Worm (Caenorhabditis elegans): Measurements from ENCODE around the gene famh-161.

Gene famh-161

ce11 chrV:20558270-20558669 lies 24.3 kb upstream of the famh-161 start, which contains the start of gene abf-4:
Gene abf-4, minus strand, starts transcription at chrV:20558370.
- TF ChIP-seq ztf-29 (GFP tag; IDR thresholded peaks at IDR 0.05) = no peak
- no peak for TF ChIP-seq tab-1 (GFP tag; IDR thresholded peaks at IDR 0.05)
- TF ChIP-seq T22C8.4 (GFP tag; IDR thresholded peaks at IDR 0.05) = no peak
- TF ChIP-seq flt-1 (GFP tag; IDR thresholded peaks at IDR 0.05) = no peak
- TF ChIP-seq ztf-23 (GFP tag; IDR thresholded peaks at IDR 0.05) = no peak
- TF ChIP-seq ref-1 (GFP tag; conservative IDR thresholded peaks at IDR 0.05) = no peak
- no peak for TF ChIP-seq med-1 (GFP tag; optimal IDR thresholded peaks at IDR 0.05; ENCODE audit: insufficient read depth)
- TF ChIP-seq klf-2 (GFP tag; conservative IDR thresholded peaks at IDR 0.05) = no peak
- no peak for TF ChIP-seq cog-1 (tag; optimal IDR thresholded peaks at IDR 0.05)

ce11 chrV:20556260-20556659 lies 22.3 kb upstream of the famh-161 start, which contains the start of gene Y38H6C.23:
Gene Y38H6C.23, minus strand, starts transcription at chrV:20556360.
- TF ChIP-seq klf-2 (GFP tag; conservative IDR thresholded peaks at IDR 0.05) (no peak), T22C8.4 (GFP tag; IDR thresholded peaks at IDR 0.05) (no peak), flt-1 (GFP tag; IDR thresholded peaks at IDR 0.05) (no peak), tab-1 (GFP tag; IDR thresholded peaks at IDR 0.05) (no peak), med-1 (GFP tag; optimal IDR thresholded peaks at IDR 0.05; ENCODE audit: insufficient read depth) (no peak), ref-1 (GFP tag; conservative IDR thresholded peaks at IDR 0.05) (no peak)

- TF ChIP-seq T22C8.4 (GFP tag; IDR thresholded peaks at IDR 0.05) (no peak), ztf-23 (GFP tag; IDR thresholded peaks at IDR 0.05) (no peak), cog-1 (tag; optimal IDR thresholded peaks at IDR 0.05) (no peak), ztf-29 (GFP tag; IDR thresholded peaks at IDR 0.05) (no peak), klf-2 (GFP tag; conservative IDR thresholded peaks at IDR 0.05) (no peak), tab-1 (GFP tag; IDR thresholded peaks at IDR 0.05) (no peak)
Measured at ce11 chrV:20555120-20555519, 21.1 kb upstream of the famh-161 start, which contains the start of gene Y38H6C.21. Gene Y38H6C.21, minus strand, starts transcription at chrV:20555267.

ce11 chrV:20552971-20553370 lies 19.0 kb upstream of the famh-161 start, which contains the start of gene vmo-1:
Gene vmo-1, minus strand, starts transcription at chrV:20553071.
- TF ChIP-seq T22C8.4 (GFP tag; IDR thresholded peaks at IDR 0.05) (no peak), ztf-23 (GFP tag; IDR thresholded peaks at IDR 0.05) (no peak), med-1 (GFP tag; optimal IDR thresholded peaks at IDR 0.05; ENCODE audit: insufficient read depth) (no peak), flt-1 (GFP tag; IDR thresholded peaks at IDR 0.05) (no peak), klf-2 (GFP tag; conservative IDR thresholded peaks at IDR 0.05) (no peak), ztf-29 (GFP tag; IDR thresholded peaks at IDR 0.05) (no peak), ref-1 (GFP tag; conservative IDR thresholded peaks at IDR 0.05) (no peak), tab-1 (GFP tag; IDR thresholded peaks at IDR 0.05) (no peak), cog-1 (tag; optimal IDR thresholded peaks at IDR 0.05) (no peak)

ce11 chrV:20551096-20551495 lies 17.1 kb upstream of the famh-161 start, which contains the start of gene Y38H6C.20:
Gene Y38H6C.20, minus strand, starts transcription at chrV:20551196.
- TF ChIP-seq flt-1 (GFP tag; IDR thresholded peaks at IDR 0.05) = no peak
- TF ChIP-seq ztf-29 (GFP tag; IDR thresholded peaks at IDR 0.05) = no peak
- no peak for TF ChIP-seq med-1 (GFP tag; optimal IDR thresholded peaks at IDR 0.05; ENCODE audit: insufficient read depth)
- no peak for TF ChIP-seq tab-1 (GFP tag; IDR thresholded peaks at IDR 0.05)
- TF ChIP-seq ref-1 (GFP tag; conservative IDR thresholded peaks at IDR 0.05) = no peak
- no peak for TF ChIP-seq klf-2 (GFP tag; conservative IDR thresholded peaks at IDR 0.05)
- no peak for TF ChIP-seq cog-1 (tag; optimal IDR thresholded peaks at IDR 0.05)
- no peak for TF ChIP-seq T22C8.4 (GFP tag; IDR thresholded peaks at IDR 0.05)
- TF ChIP-seq ztf-23 (GFP tag; IDR thresholded peaks at IDR 0.05) = no peak

ce11 chrV:20547048-20547447 lies 13.1 kb upstream of the famh-161 start, which contains the start of gene Y38H6C.18:
Gene Y38H6C.18, minus strand, starts transcription at chrV:20547148.
- TF ChIP-seq tab-1 (GFP tag; IDR thresholded peaks at IDR 0.05) = no peak

- TF ChIP-seq ref-1 (GFP tag; conservative IDR thresholded peaks at IDR 0.05) = no peak
- no peak for TF ChIP-seq flt-1 (GFP tag; IDR thresholded peaks at IDR 0.05)
- TF ChIP-seq ztf-29 (GFP tag; IDR thresholded peaks at IDR 0.05) = no peak
- no peak for TF ChIP-seq cog-1 (tag; optimal IDR thresholded peaks at IDR 0.05)
- TF ChIP-seq med-1 (GFP tag; optimal IDR thresholded peaks at IDR 0.05; ENCODE audit: insufficient read depth) = no peak
- TF ChIP-seq T22C8.4 (GFP tag; IDR thresholded peaks at IDR 0.05) = no peak
- no peak for TF ChIP-seq tab-1 (GFP tag; IDR thresholded peaks at IDR 0.05)
- TF ChIP-seq klf-2 (GFP tag; conservative IDR thresholded peaks at IDR 0.05) = no peak
- TF ChIP-seq ztf-23 (GFP tag; IDR thresholded peaks at IDR 0.05) = no peak
Measured at ce11 chrV:20545742-20546141, 11.8 kb upstream of the famh-161 start.

ce11 chrV:20544610-20545009 lies 10.6 kb upstream of the famh-161 start:
- no peak for TF ChIP-seq ztf-23 (GFP tag; IDR thresholded peaks at IDR 0.05)
- TF ChIP-seq ztf-29 (GFP tag; IDR thresholded peaks at IDR 0.05) = no peak
- no peak for TF ChIP-seq klf-2 (GFP tag; conservative IDR thresholded peaks at IDR 0.05)
- TF ChIP-seq T22C8.4 (GFP tag; IDR thresholded peaks at IDR 0.05) = no peak
- TF ChIP-seq med-1 (GFP tag; optimal IDR thresholded peaks at IDR 0.05; ENCODE audit: insufficient read depth) = no peak
- TF ChIP-seq tab-1 (GFP tag; IDR thresholded peaks at IDR 0.05) = no peak
- no peak for TF ChIP-seq ref-1 (GFP tag; conservative IDR thresholded peaks at IDR 0.05)
- TF ChIP-seq cog-1 (tag; optimal IDR thresholded peaks at IDR 0.05) = no peak

- TF ChIP-seq tab-1 (GFP tag; IDR thresholded peaks at IDR 0.05) = no peak
- TF ChIP-seq med-1 (GFP tag; optimal IDR thresholded peaks at IDR 0.05; ENCODE audit: insufficient read depth) = no peak
- no peak for TF ChIP-seq klf-2 (GFP tag; conservative IDR thresholded peaks at IDR 0.05)
- no peak for TF ChIP-seq ref-1 (GFP tag; conservative IDR thresholded peaks at IDR 0.05)
- no peak for TF ChIP-seq ztf-29 (GFP tag; IDR thresholded peaks at IDR 0.05)
- no peak for TF ChIP-seq flt-1 (GFP tag; IDR thresholded peaks at IDR 0.05)
- no peak for TF ChIP-seq T22C8.4 (GFP tag; IDR thresholded peaks at IDR 0.05)
- no peak for TF ChIP-seq ztf-23 (GFP tag; IDR thresholded peaks at IDR 0.05)
- TF ChIP-seq cog-1 (tag; optimal IDR thresholded peaks at IDR 0.05) = no peak
Measured at ce11 chrV:20544092-20544491, 10.1 kb upstream of the famh-161 start, which contains the start of gene slc-36.3. Gene slc-36.3, minus strand, starts transcription at chrV:20544192.

- TF ChIP-seq med-1 (GFP tag; optimal IDR thresholded peaks at IDR 0.05; ENCODE audit: insufficient read depth) (no peak), tab-1 (GFP tag; IDR thresholded peaks at IDR 0.05) (no peak), ref-1 (GFP tag; conservative IDR thresholded peaks at IDR 0.05) (no peak), flt-1 (GFP tag; IDR thresholded peaks at IDR 0.05) (no peak), ztf-23 (GFP tag; IDR thresholded peaks at IDR 0.05) (no peak), ztf-29 (GFP tag; IDR thresholded peaks at IDR 0.05) (no peak), klf-2 (GFP tag; conservative IDR thresholded peaks at IDR 0.05) (no peak), cog-1 (tag; optimal IDR thresholded peaks at IDR 0.05) (no peak), T22C8.4 (GFP tag; IDR thresholded peaks at IDR 0.05) (no peak)
Measured at ce11 chrV:20539055-20539454, 5.1 kb upstream of the famh-161 start, which contains the start of gene Y38H6C.16. Gene Y38H6C.16, minus strand, starts transcription at chrV:20539347.
